Worm (Caenorhabditis elegans): ENCODE measurements around the gene str-46.

- no peak for TF ChIP-seq gmeb-2 (tag; optimal IDR thresholded peaks at IDR 0.05)
- TF ChIP-seq ceh-48 (tag; optimal IDR thresholded peaks at IDR 0.05) = no peak
- no peak for TF ChIP-seq nhr-11 (tag; optimal IDR thresholded peaks at IDR 0.05)
- TF ChIP-seq ets-4 (tag; optimal IDR thresholded peaks at IDR 0.05) = no peak
- no peak for TF ChIP-seq unc-3 (GFP tag; conservative IDR thresholded peaks at IDR 0.05)
- TF ChIP-seq unc-3 (tag; optimal IDR thresholded peaks at IDR 0.05) = no peak
Observed at ce11 chrV:2942247-2942646, 42.5 kb upstream of the str-46 start.
